Worm (Caenorhabditis elegans) whole organism, L4/young adult: ENCODE data around the gene rabx-5.

ENCODE experiments used
- W03F9.2 ChIP-seq: fragments of 150-350 bp; optimal IDR thresholded peaks from 2 replicates; lab custom pipeline; 2014; ENCODE audit warnings: missing biosample characterization, missing genetic modification characterization
- dao-5 ChIP-seq: sonication (generic microtip); optimal IDR thresholded peaks from 2 replicates; lab custom pipeline; 2016; ENCODE audit warnings: missing genotype, missing genetic modification characterization, moderate library complexity, missing compliant biosample characterization
- him-1 ChIP-seq: sonication (generic microtip); optimal IDR thresholded peaks from 2 replicates; lab custom pipeline; 2016; ENCODE audit warnings: missing genotype, missing genetic modification reagents, missing genetic modification characterization, missing compliant biosample characterization

DNA sequence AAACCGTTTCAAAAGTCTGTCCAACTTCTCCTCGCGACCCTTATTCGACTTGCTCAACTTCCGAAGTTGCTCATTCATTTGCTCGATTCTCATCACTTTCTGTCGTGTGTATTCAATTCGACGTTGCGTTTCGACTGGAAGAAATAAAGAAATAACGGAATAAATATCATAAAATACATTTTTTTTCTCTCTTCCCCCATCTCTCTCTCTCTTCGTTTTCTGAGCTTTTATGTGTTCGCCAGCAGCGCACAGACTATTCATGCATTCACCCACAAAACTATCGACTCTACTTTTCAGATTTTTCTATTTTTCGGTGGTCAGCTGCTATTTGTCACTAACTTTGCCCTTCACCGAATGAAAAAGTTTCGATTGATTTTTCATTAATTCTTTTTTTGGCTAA lies 44.9 kb upstream of the rabx-5 start, which contains the start of gene rab-30:
- TF ChIP-seq him-1 (no peak), dao-5 (no peak), W03F9.2 (tag; lab: Kevin White, UChicago) (no peak)
